Fruit fly (Drosophila melanogaster) whole organism: ENCODE measurements around the gene Oamb.

ENCODE experiments used
- pan ChIP-seq: fragments of >200 bp; optimal IDR thresholded peaks from 2 replicates; lab custom pipeline; 2017
- usp ChIP-seq: fragments of >200 bp; optimal IDR thresholded peaks from 2 replicates; lab custom pipeline; 2017; ENCODE audit warnings: missing biosample characterization, missing genetic modification characterization, mixed read lengths

- TF ChIP-seq pan (lab: Kevin White, UChicago) (no peak), usp (no peak)
Observed at dm6 chr3R:20739000-20739399, 24.6 kb upstream of the Oamb start, which contains the start of gene CG17267.
